Worm (Caenorhabditis elegans) whole organism, early embryonic: ENCODE results near the gene C09E10.3.

Experiments used
- B0310.2 ChIP-seq: sonication (generic microtip); optimal IDR thresholded peaks from 2 replicates; lab custom pipeline; 2016; ENCODE audit warnings: mild to moderate bottlenecking, missing genetic modification characterization, missing compliant biosample characterization
- F13C5.2 ChIP-seq: sonication (generic microtip); optimal IDR thresholded peaks from 2 replicates; lab custom pipeline; 2017; ENCODE audit warnings: mild to moderate bottlenecking, missing genetic modification characterization, inconsistent platforms, missing compliant biosample characterization
- aly-1 ChIP-seq: sonication (generic microtip); optimal IDR thresholded peaks from 2 replicates; lab custom pipeline; 2016; ENCODE audit warnings: missing genetic modification characterization, missing compliant biosample characterization
- ama-1 ChIP-seq: fragments of 150-350 bp; optimal IDR thresholded peaks from 2 replicates; lab custom pipeline; 2014
- ceh-13 ChIP-seq: fragments of 200-800 bp; sonication (Bioruptor generic); optimal IDR thresholded peaks from 2 replicates; lab custom pipeline; 2018; ENCODE audit warnings: mild to moderate bottlenecking, missing genetic modification characterization, missing compliant biosample characterization
- ceh-36 ChIP-seq: sonication (generic microtip); optimal IDR thresholded peaks from 2 replicates; lab custom pipeline; 2016; ENCODE audit warnings: missing genetic modification characterization, inconsistent platforms, missing compliant biosample characterization
- ets-7 ChIP-seq: sonication (generic microtip); optimal IDR thresholded peaks from 2 replicates; lab custom pipeline; 2016; ENCODE audit warnings: missing genotype, missing genetic modification characterization, missing compliant biosample characterization
- flt-1 ChIP-seq: fragments of 200-800 bp; sonication (Bioruptor generic); IDR thresholded peaks from 2 replicates; pipeline ENCODE4 v1.3.6; 2022; ENCODE audit warnings: missing genetic modification characterization, missing compliant biosample characterization
- hmbx-1 ChIP-seq: sonication (generic microtip); optimal IDR thresholded peaks from 2 replicates; lab custom pipeline; 2016; ENCODE audit warnings: mild to moderate bottlenecking, missing genetic modification characterization, missing compliant biosample characterization
- hmg-4 ChIP-seq: fragments of 200-800 bp; sonication (Bioruptor generic); optimal IDR thresholded peaks from 2 replicates; lab custom pipeline; 2018; ENCODE audit warnings: mild to moderate bottlenecking, missing genetic modification characterization, missing compliant biosample characterization
- hnd-1 ChIP-seq: sonication (generic microtip); optimal IDR thresholded peaks from 2 replicates; lab custom pipeline; 2016; ENCODE audit warnings: missing genetic modification characterization, missing compliant biosample characterization
- pes-1 ChIP-seq: fragments of 200-800 bp; sonication (Bioruptor generic); IDR thresholded peaks from 2 replicates; pipeline ENCODE4 v1.3.6; 2022; ENCODE audit warnings: missing genetic modification reagents, missing genetic modification characterization, missing compliant biosample characterization
- scrt-1 ChIP-seq: fragments of 200-800 bp; sonication (Bioruptor generic); IDR thresholded peaks from 2 replicates; pipeline ENCODE4 v1.3.6; 2022; ENCODE audit warnings: missing genetic modification characterization, missing compliant biosample characterization
- sea-1 ChIP-seq: fragments of 200-800 bp; sonication (Bioruptor generic); conservative IDR thresholded peaks from 2 replicates; pipeline ENCODE4 v1.3.6; 2022; ENCODE audit warnings: missing genetic modification characterization, missing compliant biosample characterization
- tbx-11 ChIP-seq: fragments of 200-800 bp; sonication (Bioruptor generic); IDR thresholded peaks from 2 replicates; pipeline ENCODE4 v1.3.6; 2022; ENCODE audit warnings: missing genetic modification characterization, missing compliant biosample characterization
- tbx-37 ChIP-seq: fragments of 200-800 bp; sonication (Bioruptor generic); conservative IDR thresholded peaks from 2 replicates; pipeline ENCODE4 v1.3.6; 2022; ENCODE audit warnings: missing genetic modification reagents, missing genetic modification characterization, missing compliant biosample characterization
- tra-4 ChIP-seq: sonication (generic microtip); optimal IDR thresholded peaks from 2 replicates; lab custom pipeline; 2017; ENCODE audit warnings: missing genetic modification characterization, missing compliant biosample characterization

The C09E10.3 gene

DNA sequence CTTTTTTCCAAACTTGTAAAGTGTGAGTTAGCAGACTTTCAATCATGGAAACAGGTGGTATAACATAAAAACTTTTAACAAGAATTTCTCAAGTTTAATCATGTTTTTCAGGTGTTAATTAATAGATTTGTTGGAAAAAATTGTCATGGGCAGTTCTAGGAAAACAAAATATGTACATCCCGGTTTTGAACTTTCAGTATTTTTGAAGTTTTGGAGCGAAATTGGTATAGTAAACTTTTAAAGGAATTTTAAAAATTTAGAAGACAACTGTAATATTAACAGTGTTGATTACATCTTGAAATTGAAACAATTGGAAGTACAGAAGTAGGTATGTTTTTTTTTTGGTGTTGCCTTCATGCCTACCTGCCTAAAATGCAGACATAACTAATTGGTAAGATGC, 3.5 kb upstream of the C09E10.3 start:
- TF ChIP-seq aly-1 (tag; lab: Kevin White, UChicago) (no peak), pes-1 (GFP tag; lab: Robert Waterston, UW) (no peak), ceh-13 (GFP tag; lab: Kevin White, UChicago) (no peak), ama-1 (lab: Kevin White, UChicago) (no peak), B0310.2 (no peak), tra-4 (tag; lab: Kevin White, UChicago) (no peak), tbx-37 (GFP tag; lab: Robert Waterston, UW) (no peak), hmbx-1 (tag; lab: Kevin White, UChicago) (no peak), flt-1 (GFP tag; lab: Robert Waterston, UW) (no peak), scrt-1 (no peak), hnd-1 (tag; lab: Kevin White, UChicago) (no peak), ceh-36 (no peak), hmg-4 (GFP tag; lab: Kevin White, UChicago) (no peak), F13C5.2 (tag; lab: Kevin White, UChicago) (no peak), sea-1 (GFP tag; lab: Robert Waterston, UW) (no peak)

DNA sequence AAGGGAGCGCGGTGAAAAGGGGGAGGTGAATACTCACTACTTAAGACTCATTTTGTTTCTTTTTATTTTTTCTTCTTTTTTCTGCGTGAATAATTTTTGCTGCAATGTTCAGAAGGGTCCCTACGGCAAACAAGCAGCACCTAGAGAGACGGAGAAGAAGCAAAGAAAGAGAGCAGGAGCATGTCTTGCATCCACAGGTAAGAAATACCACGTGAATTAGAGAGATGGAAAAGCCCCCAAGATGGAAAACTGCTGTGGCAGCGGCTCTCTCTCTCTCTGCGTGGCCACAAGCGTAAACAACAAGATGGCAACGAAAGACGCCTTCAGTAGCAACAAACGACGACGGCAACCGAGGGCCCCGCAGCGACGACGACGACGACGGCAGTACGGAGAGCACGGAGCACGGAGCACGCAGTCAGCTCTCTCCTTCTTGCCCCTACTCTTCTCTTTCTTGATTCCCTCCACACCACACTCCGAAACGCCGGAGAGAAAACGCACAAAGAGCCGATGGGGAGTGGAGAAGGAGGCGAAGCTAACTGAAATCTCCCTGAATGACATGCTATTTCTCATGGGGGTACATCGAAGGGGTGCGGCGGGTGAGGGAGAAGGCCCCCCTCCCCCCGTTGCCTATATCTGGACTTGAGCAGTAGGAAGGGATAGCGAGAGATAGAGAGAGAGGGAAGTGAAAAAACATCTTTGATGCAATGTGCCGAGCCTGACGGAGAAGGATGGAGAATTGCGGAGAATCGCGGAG, 1.7 kb upstream of the C09E10.3 start:
- TF ChIP-seq ets-7 (tag; lab: Kevin White, UChicago) = no peak
- TF ChIP-seq hmg-4 (GFP tag; lab: Kevin White, UChicago) = peak; percentile 51
- TF ChIP-seq ceh-13 (GFP tag; lab: Kevin White, UChicago) = no peak
- peak; percentile 63 for TF ChIP-seq F13C5.2 (tag; lab: Kevin White, UChicago)
- TF ChIP-seq aly-1 (tag; lab: Kevin White, UChicago) = peak; percentile 74
- no peak for TF ChIP-seq pes-1 (GFP tag; lab: Robert Waterston, UW)

DNA sequence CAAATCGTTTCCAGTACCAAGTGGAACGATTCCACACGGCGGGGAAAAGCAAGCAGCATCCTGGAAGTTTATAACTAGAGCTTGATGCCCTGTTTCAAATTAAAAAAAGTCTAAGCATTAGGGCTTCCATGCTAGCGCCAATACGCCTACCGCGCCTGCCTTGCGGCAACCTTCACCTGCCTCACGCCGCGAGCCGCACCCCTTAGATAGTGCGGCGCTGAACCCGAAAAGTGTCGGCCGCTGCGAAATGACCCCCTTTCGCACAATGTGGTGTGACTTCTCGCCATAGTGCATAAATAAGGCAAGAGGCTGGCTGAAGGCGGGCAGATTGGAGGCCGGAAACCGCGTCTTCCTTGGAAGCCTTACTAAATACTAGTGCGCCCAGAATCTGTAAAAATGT, 4.7 kb downstream of the C09E10.3 start:
- TF ChIP-seq tbx-37 (GFP tag; lab: Robert Waterston, UW) (0 out of 2 replicates have a peak, but pooled peaks have one; percentile 5), sea-1 (GFP tag; lab: Robert Waterston, UW) (no peak), ceh-13 (GFP tag; lab: Kevin White, UChicago) (no peak), hmbx-1 (tag; lab: Kevin White, UChicago) (no peak), ets-7 (tag; lab: Kevin White, UChicago) (no peak), ceh-36 (no peak), hmg-4 (GFP tag; lab: Kevin White, UChicago) (peak; percentile 43), pes-1 (GFP tag; lab: Robert Waterston, UW) (peak; percentile 34; the same call in 1 of the 2 replicates)

DNA sequence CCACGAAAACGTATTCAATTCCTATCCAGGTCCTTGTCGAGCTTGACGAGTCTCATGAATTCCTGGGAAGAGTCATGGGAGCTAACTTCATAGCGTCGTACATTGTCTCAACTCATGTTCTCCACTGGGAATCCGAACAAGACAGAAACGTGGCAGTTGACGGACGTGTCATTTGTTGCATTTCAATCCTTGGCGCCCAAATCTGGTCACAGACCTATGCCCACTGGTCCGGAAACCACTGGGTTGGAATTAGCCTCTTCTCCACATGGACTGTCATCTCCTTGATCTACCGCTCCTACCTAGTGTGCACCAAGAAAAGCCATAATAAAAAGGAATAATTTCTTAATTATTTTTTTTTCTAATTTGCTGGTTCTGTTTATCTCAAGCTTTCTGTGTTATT, 8.6 kb downstream of the C09E10.3 start:
- TF ChIP-seq tra-4 (tag; lab: Kevin White, UChicago) = no peak
- no peak for TF ChIP-seq hmbx-1 (tag; lab: Kevin White, UChicago)
- no peak for TF ChIP-seq flt-1 (GFP tag; lab: Robert Waterston, UW)
- no peak for TF ChIP-seq hmg-4 (GFP tag; lab: Kevin White, UChicago)
- no peak for TF ChIP-seq aly-1 (tag; lab: Kevin White, UChicago)
- no peak for TF ChIP-seq pes-1 (GFP tag; lab: Robert Waterston, UW)
- no peak for TF ChIP-seq ets-7 (tag; lab: Kevin White, UChicago)
- no peak for TF ChIP-seq F13C5.2 (tag; lab: Kevin White, UChicago)
- TF ChIP-seq hnd-1 (tag; lab: Kevin White, UChicago) = no peak
- no peak for TF ChIP-seq tbx-11 (GFP tag; lab: Robert Waterston, UW)

DNA sequence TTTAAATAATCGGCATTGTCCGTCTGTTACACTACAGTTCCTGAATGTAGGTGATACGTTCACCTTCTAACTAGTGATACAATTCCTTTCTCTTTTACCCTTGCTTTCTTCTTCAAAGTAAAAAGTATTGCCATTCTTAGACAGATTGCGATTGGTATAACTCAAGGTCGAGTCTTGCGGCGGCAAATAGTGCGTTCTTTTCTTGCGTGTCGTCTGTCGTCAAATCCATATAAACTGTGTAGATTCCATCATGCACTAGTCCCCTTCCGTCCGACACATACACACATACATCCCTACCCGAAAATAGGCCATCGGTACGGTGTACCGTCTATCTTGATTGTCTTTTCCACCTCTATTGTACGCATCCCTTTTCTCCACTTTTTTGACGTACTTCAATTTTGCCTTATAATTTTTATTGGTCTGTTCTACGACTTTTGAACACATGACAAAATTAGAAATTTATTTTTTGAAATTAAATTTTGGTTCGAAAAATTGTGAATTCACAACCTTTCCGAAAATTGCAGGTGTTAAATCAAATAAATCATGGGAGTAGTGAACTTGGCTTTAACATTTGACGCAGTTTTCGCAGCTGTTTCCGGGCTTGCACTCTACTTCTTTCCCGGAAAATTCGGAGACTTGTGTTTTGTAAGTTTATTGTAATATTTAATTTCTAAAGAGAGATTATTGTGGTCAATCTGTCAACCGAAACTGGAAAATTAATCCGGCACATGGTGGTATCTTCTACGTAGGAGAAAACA, 10.7 kb downstream of the C09E10.3 start, which contains the start of gene C44C1.1:
Gene C44C1.1 (plus strand): TSS at position 525 of the 758 bp plus-strand sequence.
- no peak for TF ChIP-seq F13C5.2 (tag; lab: Kevin White, UChicago)
- no peak for TF ChIP-seq pes-1 (GFP tag; lab: Robert Waterston, UW)
- no peak for TF ChIP-seq tbx-11 (GFP tag; lab: Robert Waterston, UW)
- TF ChIP-seq hnd-1 (tag; lab: Kevin White, UChicago) = no peak
- no peak for TF ChIP-seq ets-7 (tag; lab: Kevin White, UChicago)
- no peak for TF ChIP-seq ceh-13 (GFP tag; lab: Kevin White, UChicago)
- TF ChIP-seq scrt-1 = no peak
- no peak for TF ChIP-seq ama-1 (lab: Kevin White, UChicago)
- TF ChIP-seq hmg-4 (GFP tag; lab: Kevin White, UChicago) = no peak

DNA sequence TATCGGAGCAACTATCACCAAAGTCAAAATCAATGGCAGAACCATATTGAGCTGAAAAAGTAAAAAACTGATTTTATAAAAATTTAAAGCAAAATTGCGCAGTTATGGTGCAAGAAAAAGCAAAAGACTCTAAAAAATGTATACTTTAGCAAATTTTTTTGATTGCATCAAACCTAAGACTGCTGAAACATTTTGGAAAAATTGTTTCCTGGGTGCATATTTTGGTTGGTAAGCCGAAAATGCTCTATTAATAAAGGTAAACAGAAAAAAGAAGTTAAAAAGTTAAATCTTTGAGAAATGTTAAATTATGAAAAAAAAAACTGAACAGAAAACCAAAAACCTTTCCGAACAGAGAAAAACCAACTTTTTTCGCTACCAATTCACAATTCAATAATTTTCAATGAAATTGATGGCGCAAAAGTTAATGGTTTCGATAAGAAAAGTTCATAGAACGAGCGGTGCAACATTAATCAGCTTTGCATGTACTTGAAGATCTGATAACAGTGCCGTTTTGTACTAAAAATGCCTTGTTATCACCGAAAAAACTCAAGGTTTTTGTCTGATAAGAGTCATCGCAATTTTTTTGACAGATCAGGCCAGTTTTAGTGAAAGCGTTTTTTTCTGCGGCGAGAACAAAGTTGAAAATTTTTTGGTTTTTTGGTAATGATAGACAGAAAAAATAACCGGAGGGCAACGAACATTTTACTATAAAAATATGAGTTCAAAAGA, 13.1 kb downstream of the C09E10.3 start, which contains the start of gene abhd-3.2:
Gene abhd-3.2 (minus strand): TSS at position 51 of the 729 bp plus-strand sequence.
- TF ChIP-seq ets-7 (tag; lab: Kevin White, UChicago) = no peak
- no peak for TF ChIP-seq hmbx-1 (tag; lab: Kevin White, UChicago)
- no peak for TF ChIP-seq ama-1 (lab: Kevin White, UChicago)
- no peak for TF ChIP-seq tbx-37 (GFP tag; lab: Robert Waterston, UW)
- no peak for TF ChIP-seq pes-1 (GFP tag; lab: Robert Waterston, UW)
- TF ChIP-seq B0310.2 = no peak
- TF ChIP-seq sea-1 (GFP tag; lab: Robert Waterston, UW) = no peak
- no peak for TF ChIP-seq F13C5.2 (tag; lab: Kevin White, UChicago)
- TF ChIP-seq hmg-4 (GFP tag; lab: Kevin White, UChicago) = no peak
- TF ChIP-seq aly-1 (tag; lab: Kevin White, UChicago) = no peak
- no peak for TF ChIP-seq scrt-1
- TF ChIP-seq tra-4 (tag; lab: Kevin White, UChicago) = no peak
- no peak for TF ChIP-seq ceh-13 (GFP tag; lab: Kevin White, UChicago)
- no peak for TF ChIP-seq ceh-36
